Fruit fly (Drosophila melanogaster): ENCODE data around the gene OXA1L.

OXA1L gene

dm6 chr3L:10924683-10925082, 38.4 kb upstream of the OXA1L start:
- TF ChIP-seq CG12768 (GFP tag; optimal IDR thresholded peaks at IDR 0.05) (no peak), bab1 (GFP tag; optimal IDR thresholded peaks at IDR 0.05) (no peak), cnc (optimal IDR thresholded peaks at IDR 0.05) (no peak), Clk (GFP tag; optimal IDR thresholded peaks at IDR 0.05) (no peak), kay (GFP tag; ENCODE audit: borderline replicate concordance) (no peak), CG7101 (tag; optimal IDR thresholded peaks at IDR 0.05) (no peak), Mnt (GFP tag; optimal IDR thresholded peaks at IDR 0.05) (no peak), cic (GFP tag; optimal IDR thresholded peaks at IDR 0.05) (no peak), pad (GFP tag; optimal IDR thresholded peaks at IDR 0.05) (no peak), ovo (GFP tag; optimal IDR thresholded peaks at IDR 0.05) (no peak), toe (GFP tag; optimal IDR thresholded peaks at IDR 0.05) (no peak), CG5204 (GFP tag; optimal IDR thresholded peaks at IDR 0.05) (no peak), Crg-1 (GFP tag; optimal IDR thresholded peaks at IDR 0.05) (no peak), CG14711 (tag; optimal IDR thresholded peaks at IDR 0.05) (no peak)

dm6 chr3L:10922973-10923372, 36.7 kb upstream of the OXA1L start:
- TF ChIP-seq CG11617 (GFP tag; optimal IDR thresholded peaks at IDR 0.05) (no peak), kay (GFP tag; ENCODE audit: borderline replicate concordance) (no peak), cic (GFP tag; optimal IDR thresholded peaks at IDR 0.05) (no peak), bab1 (GFP tag; optimal IDR thresholded peaks at IDR 0.05) (no peak), tj (GFP tag; optimal IDR thresholded peaks at IDR 0.05) (no peak), CG7101 (tag; optimal IDR thresholded peaks at IDR 0.05) (no peak), CG1620 (GFP tag; optimal IDR thresholded peaks at IDR 0.05) (no peak), CG7045 (GFP tag; optimal IDR thresholded peaks at IDR 0.05) (no peak), CG33017 (tag; optimal IDR thresholded peaks at IDR 0.05) (no peak), cnc (optimal IDR thresholded peaks at IDR 0.05) (no peak), Clk (GFP tag; optimal IDR thresholded peaks at IDR 0.05) (no peak), ovo (GFP tag; optimal IDR thresholded peaks at IDR 0.05) (no peak), CG14711 (tag; optimal IDR thresholded peaks at IDR 0.05) (no peak)

dm6 chr3L:10918454-10918853, 32.2 kb upstream of the OXA1L start:
- TF ChIP-seq pad (GFP tag; optimal IDR thresholded peaks at IDR 0.05) (no peak), Crg-1 (GFP tag; optimal IDR thresholded peaks at IDR 0.05) (no peak)

- TF ChIP-seq CG1620 (GFP tag; optimal IDR thresholded peaks at IDR 0.05): no peak
- no peak for TF ChIP-seq bab1 (GFP tag; optimal IDR thresholded peaks at IDR 0.05)
- no peak for TF ChIP-seq CG5204 (GFP tag; optimal IDR thresholded peaks at IDR 0.05)
- TF ChIP-seq pad (GFP tag; optimal IDR thresholded peaks at IDR 0.05): no peak
- TF ChIP-seq CG7101 (tag; optimal IDR thresholded peaks at IDR 0.05): no peak
- TF ChIP-seq CG7045 (GFP tag; optimal IDR thresholded peaks at IDR 0.05): no peak
- TF ChIP-seq Clk (GFP tag; optimal IDR thresholded peaks at IDR 0.05): no peak
- TF ChIP-seq tj (GFP tag; optimal IDR thresholded peaks at IDR 0.05): no peak
- no peak for TF ChIP-seq kay (GFP tag; ENCODE audit: borderline replicate concordance)
- TF ChIP-seq CG12768 (GFP tag; optimal IDR thresholded peaks at IDR 0.05): no peak
- TF ChIP-seq cnc (optimal IDR thresholded peaks at IDR 0.05): no peak
- TF ChIP-seq Crg-1 (GFP tag; optimal IDR thresholded peaks at IDR 0.05): no peak
- TF ChIP-seq ovo (GFP tag; optimal IDR thresholded peaks at IDR 0.05): no peak
- TF ChIP-seq cic (GFP tag; optimal IDR thresholded peaks at IDR 0.05): no peak
- no peak for TF ChIP-seq Mnt (GFP tag; optimal IDR thresholded peaks at IDR 0.05)
- no peak for TF ChIP-seq Hr96 (GFP tag; optimal IDR thresholded peaks at IDR 0.05)
- TF ChIP-seq CG33017 (tag; optimal IDR thresholded peaks at IDR 0.05): no peak
- no peak for TF ChIP-seq toe (GFP tag; optimal IDR thresholded peaks at IDR 0.05)
- no peak for TF ChIP-seq CG11617 (GFP tag; optimal IDR thresholded peaks at IDR 0.05)
- TF ChIP-seq CG14711 (tag; optimal IDR thresholded peaks at IDR 0.05): no peak
Measured at dm6 chr3L:10917263-10917662, 31.0 kb upstream of the OXA1L start.

dm6 chr3L:10913214-10913613, 26.9 kb upstream of the OXA1L start:
- TF ChIP-seq kay (GFP tag; ENCODE audit: borderline replicate concordance): no peak
- TF ChIP-seq Hr96 (GFP tag; optimal IDR thresholded peaks at IDR 0.05): no peak
- TF ChIP-seq CG7045 (GFP tag; optimal IDR thresholded peaks at IDR 0.05): no peak
- TF ChIP-seq cic (GFP tag; optimal IDR thresholded peaks at IDR 0.05): no peak
- TF ChIP-seq tj (GFP tag; optimal IDR thresholded peaks at IDR 0.05): no peak
- no peak for TF ChIP-seq CG12768 (GFP tag; optimal IDR thresholded peaks at IDR 0.05)
- no peak for TF ChIP-seq pad (GFP tag; optimal IDR thresholded peaks at IDR 0.05)
- TF ChIP-seq bab1 (GFP tag; optimal IDR thresholded peaks at IDR 0.05): no peak
- TF ChIP-seq toe (GFP tag; optimal IDR thresholded peaks at IDR 0.05): no peak
- TF ChIP-seq Crg-1 (GFP tag; optimal IDR thresholded peaks at IDR 0.05): no peak
- TF ChIP-seq Mnt (GFP tag; optimal IDR thresholded peaks at IDR 0.05): no peak
- no peak for TF ChIP-seq CG14711 (tag; optimal IDR thresholded peaks at IDR 0.05)
- TF ChIP-seq CG33017 (tag; optimal IDR thresholded peaks at IDR 0.05): no peak
- no peak for TF ChIP-seq CG5204 (GFP tag; optimal IDR thresholded peaks at IDR 0.05)
- TF ChIP-seq CG1620 (GFP tag; optimal IDR thresholded peaks at IDR 0.05): no peak
- TF ChIP-seq CG7101 (tag; optimal IDR thresholded peaks at IDR 0.05): no peak
- no peak for TF ChIP-seq ovo (GFP tag; optimal IDR thresholded peaks at IDR 0.05)
- TF ChIP-seq CG11617 (GFP tag; optimal IDR thresholded peaks at IDR 0.05): no peak
- no peak for TF ChIP-seq cnc (optimal IDR thresholded peaks at IDR 0.05)
- no peak for TF ChIP-seq Clk (GFP tag; optimal IDR thresholded peaks at IDR 0.05)

dm6 chr3L:10909612-10910011, 23.3 kb upstream of the OXA1L start:
- no peak for TF ChIP-seq CG7045 (GFP tag; optimal IDR thresholded peaks at IDR 0.05)
- no peak for TF ChIP-seq ovo (GFP tag; optimal IDR thresholded peaks at IDR 0.05)
- no peak for TF ChIP-seq CG33017 (tag; optimal IDR thresholded peaks at IDR 0.05)
- TF ChIP-seq tj (GFP tag; optimal IDR thresholded peaks at IDR 0.05): no peak
- TF ChIP-seq kay (GFP tag; ENCODE audit: borderline replicate concordance): no peak
- no peak for TF ChIP-seq Clk (GFP tag; optimal IDR thresholded peaks at IDR 0.05)
- no peak for TF ChIP-seq bab1 (GFP tag; optimal IDR thresholded peaks at IDR 0.05)
- TF ChIP-seq CG5204 (GFP tag; optimal IDR thresholded peaks at IDR 0.05): no peak
- no peak for TF ChIP-seq cnc (optimal IDR thresholded peaks at IDR 0.05)

Data from whole organism, adult.